Worm (Caenorhabditis elegans): ENCODE measurements around the gene egas-2.

The egas-2 gene

DNA sequence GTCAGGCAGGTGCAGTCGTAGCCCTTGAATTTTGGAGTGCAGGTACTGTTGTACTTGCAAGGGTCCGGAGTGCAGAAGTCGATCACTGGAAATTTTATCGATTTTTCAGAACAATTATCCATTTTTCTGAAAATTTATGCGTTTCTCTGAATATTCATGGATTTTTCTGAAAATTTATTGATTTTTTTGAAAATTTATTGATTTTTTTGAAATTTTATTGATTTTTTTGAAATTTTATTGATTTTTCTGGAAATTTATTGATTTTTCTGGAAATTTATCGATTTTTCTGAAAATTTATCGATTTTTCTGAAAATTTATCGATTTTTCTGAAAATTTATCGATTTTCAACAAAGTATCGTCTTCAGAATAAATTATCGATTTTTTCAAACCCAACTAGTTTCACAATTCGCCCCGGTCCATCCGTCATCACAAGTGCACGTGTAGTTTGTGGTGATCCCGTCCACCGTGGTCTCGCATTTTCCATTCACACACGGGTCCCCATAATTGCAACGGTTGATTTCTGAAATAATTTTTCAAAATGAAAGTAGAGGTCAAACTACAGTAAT, 18.1 kb upstream of the egas-2 start:
- TF ChIP-seq snu-23 (GFP tag; optimal IDR thresholded peaks at IDR 0.05) (no peak), unc-98 (GFP tag; IDR thresholded peaks at IDR 0.05) (no peak), ceh-88 (GFP tag; IDR thresholded peaks at IDR 0.05) (no peak), unc-130 (tag; optimal IDR thresholded peaks at IDR 0.05) (no peak), efl-1 (optimal IDR thresholded peaks at IDR 0.05) (no peak), efl-1 (GFP tag; optimal IDR thresholded peaks at IDR 0.05 in 1 of 2) (no peak), lsy-2 (tag; optimal IDR thresholded peaks at IDR 0.05) (no peak), pag-3 (tag; optimal IDR thresholded peaks at IDR 0.05; ENCODE audit: borderline replicate concordance, insufficient read depth) (no peak), zag-1 (tag; optimal IDR thresholded peaks at IDR 0.05) (no peak), efl-3 (GFP tag; optimal IDR thresholded peaks at IDR 0.05) (no peak)

- no peak for TF ChIP-seq unc-98 (GFP tag; IDR thresholded peaks at IDR 0.05)
- no peak for TF ChIP-seq mep-1 (tag; optimal IDR thresholded peaks at IDR 0.05)
- TF ChIP-seq snpc-4 (tag; optimal IDR thresholded peaks at IDR 0.05) = no peak
- TF ChIP-seq skn-1 (tag; optimal IDR thresholded peaks at IDR 0.05) = no peak
- no peak for TF ChIP-seq nhr-28 (tag; optimal IDR thresholded peaks at IDR 0.05)
- no peak for TF ChIP-seq ceh-63 (GFP tag; optimal IDR thresholded peaks at IDR 0.05)
These were observed 13.9 kb upstream of the egas-2 start, which contains the start of gene egas-3 for ce11 chrV:18636248-18636647. Gene egas-3, minus strand, starts transcription at chrV:18636348.

DNA sequence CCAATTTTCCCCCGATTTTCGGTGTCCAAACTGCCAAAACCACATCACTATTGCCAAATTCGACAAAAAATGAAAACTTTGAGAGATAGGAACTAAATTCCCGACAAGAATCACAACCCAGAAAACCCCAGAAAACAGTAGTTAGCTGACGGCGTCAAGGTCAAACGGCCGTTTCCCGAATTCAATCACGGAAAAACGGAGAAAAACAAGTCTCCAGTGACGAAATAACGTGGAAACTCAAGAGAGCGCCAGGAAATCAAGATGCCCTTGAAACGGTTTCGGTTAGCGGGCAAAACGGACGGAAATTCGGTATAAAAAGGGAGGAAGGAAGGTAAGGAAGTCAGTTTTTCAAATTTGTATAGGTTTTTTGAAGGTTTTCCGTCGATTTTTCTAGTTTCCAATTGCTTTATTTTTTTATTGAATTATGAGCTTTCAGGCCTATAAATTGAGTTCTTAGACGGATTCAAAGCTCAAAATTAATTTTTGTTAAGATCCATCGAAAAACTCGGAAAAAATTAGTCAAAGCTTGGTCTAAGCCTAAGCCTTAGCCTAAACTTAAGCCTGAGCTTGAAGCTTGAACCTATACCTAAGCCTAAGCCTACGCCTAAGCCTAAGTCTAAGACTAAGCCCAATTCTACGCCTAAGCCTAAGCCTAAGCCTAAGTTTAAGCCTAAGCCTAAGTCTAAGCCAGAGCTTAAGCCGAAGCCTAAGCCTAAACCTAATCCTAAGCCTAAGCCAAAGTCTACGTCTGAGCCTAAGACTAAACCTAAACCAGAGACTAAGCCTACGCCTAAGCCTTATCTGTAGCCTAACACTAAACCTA, 12.4 kb upstream of the egas-2 start:
- TF ChIP-seq grh-1 (GFP tag; IDR thresholded peaks at IDR 0.05) = peak; percentile 49; the same call in 1 of the 2 replicates
- no peak for TF ChIP-seq fos-1 (tag; optimal IDR thresholded peaks at IDR 0.05)
- TF ChIP-seq unc-130 (tag; optimal IDR thresholded peaks at IDR 0.05) = no peak
- peak in 1 of 2 experiments; percentile 15 for TF ChIP-seq mdl-1 (tag; optimal IDR thresholded peaks at IDR 0.05)
- no peak for TF ChIP-seq zag-1 (tag; optimal IDR thresholded peaks at IDR 0.05)
- no peak for TF ChIP-seq sox-4 (tag; optimal IDR thresholded peaks at IDR 0.05)
- peak; percentile 32 for TF ChIP-seq nhr-47 (tag; optimal IDR thresholded peaks at IDR 0.05)
- peak; percentile 81 for TF ChIP-seq blmp-1 (tag; optimal IDR thresholded peaks at IDR 0.05)
- TF ChIP-seq elt-2 (tag; optimal IDR thresholded peaks at IDR 0.05) = no peak
- TF ChIP-seq irx-1 (tag; optimal IDR thresholded peaks at IDR 0.05) = peak; percentile 8
- TF ChIP-seq nhr-85 (tag) = peak; percentile 87
- TF ChIP-seq mep-1 (tag; optimal IDR thresholded peaks at IDR 0.05) = peak; percentile 42
- TF ChIP-seq lin-14 (GFP tag; optimal IDR thresholded peaks at IDR 0.05) = peak; percentile 81
- TF ChIP-seq vab-15 (tag; optimal IDR thresholded peaks at IDR 0.05) = no peak
- peak; percentile 58 for TF ChIP-seq nhr-20 (tag; optimal IDR thresholded peaks at IDR 0.05)
- peak in 3 of 6 experiments; percentile 36 to 70 (median 66) for TF ChIP-seq elt-3 (tag; optimal IDR thresholded peaks at IDR 0.05)
- TF ChIP-seq snu-23 (GFP tag; optimal IDR thresholded peaks at IDR 0.05) = peak; percentile 59
- TF ChIP-seq pag-3 (tag; optimal IDR thresholded peaks at IDR 0.05; ENCODE audit: borderline replicate concordance, insufficient read depth) = peak; percentile 89
- TF ChIP-seq xbp-1 (tag; optimal IDR thresholded peaks at IDR 0.05) = no peak
- no peak for TF ChIP-seq aha-1 (tag; optimal IDR thresholded peaks at IDR 0.05)
- peak; percentile 40; the same call in 1 of the 2 replicates for TF ChIP-seq nhr-19 (GFP tag; conservative IDR thresholded peaks at IDR 0.05)
- peak; percentile 10 for TF ChIP-seq tbx-2 (tag; optimal IDR thresholded peaks at IDR 0.05)
- TF ChIP-seq ceh-63 (GFP tag; optimal IDR thresholded peaks at IDR 0.05) = no peak
- TF ChIP-seq lin-13 (GFP tag; optimal IDR thresholded peaks at IDR 0.05) = peak; percentile 13
- peak; percentile 45 for TF ChIP-seq nhr-77 (tag; optimal IDR thresholded peaks at IDR 0.05)
- TF ChIP-seq fkh-4 (tag; optimal IDR thresholded peaks at IDR 0.05; ENCODE audit: borderline replicate concordance) = no peak
- no peak for TF ChIP-seq nhr-12 (tag; optimal IDR thresholded peaks at IDR 0.05)
- peak in 1 of 2 experiments; percentile 21 for TF ChIP-seq efl-1 (optimal IDR thresholded peaks at IDR 0.05)
- peak in 1 of 2 experiments; percentile 45 for TF ChIP-seq efl-1 (GFP tag; optimal IDR thresholded peaks at IDR 0.05 in 1 of 2)
- TF ChIP-seq lin-35 (GFP tag; optimal IDR thresholded peaks at IDR 0.05) = peak in 1 of 2 experiments; percentile 31
- TF ChIP-seq skn-1 (tag; optimal IDR thresholded peaks at IDR 0.05) = peak; percentile 19
- TF ChIP-seq lsy-2 (tag; optimal IDR thresholded peaks at IDR 0.05) = peak; percentile 20 to 50
- TF ChIP-seq mef-2 (tag; optimal IDR thresholded peaks at IDR 0.05) = no peak
- TF ChIP-seq C16A3.4 (tag; optimal IDR thresholded peaks at IDR 0.05) = peak; percentile 46
